Worm (Caenorhabditis elegans) whole organism, L1 larva: Measurements from ENCODE around the gene clc-13.

ENCODE experiments used
- C16A3.4 ChIP-seq: fragments of 150-350 bp; optimal IDR thresholded peaks from 2 replicates; lab custom pipeline; 2014; ENCODE audit warnings: missing biosample characterization, missing genetic modification characterization
- dsc-1 ChIP-seq: sonication (generic microtip); optimal IDR thresholded peaks from 2 replicates; lab custom pipeline; 2016; ENCODE audit warnings: mild to moderate bottlenecking, missing genetic modification characterization, missing compliant biosample characterization
- efl-3 ChIP-seq: fragments of 200-800 bp; sonication (Bioruptor generic); optimal IDR thresholded peaks from 2 replicates; lab custom pipeline; 2018; ENCODE audit warnings: mild to moderate bottlenecking, missing genetic modification characterization, missing compliant biosample characterization
- fkh-10 ChIP-seq: sonication (generic microtip); optimal IDR thresholded peaks from 2 replicates; lab custom pipeline; 2017; ENCODE audit warnings: missing biosample characterization, missing genetic modification reagents, missing genetic modification characterization
- fos-1 ChIP-seq: fragments of 150-350 bp; optimal IDR thresholded peaks from 2 replicates; lab custom pipeline; 2014; ENCODE audit warnings: missing biosample characterization, missing genetic modification characterization
- hlh-4 ChIP-seq: sonication (generic microtip); optimal IDR thresholded peaks from 2 replicates; lab custom pipeline; 2016; ENCODE audit warnings: mild to moderate bottlenecking, missing genetic modification characterization, missing compliant biosample characterization
- lin-15B ChIP-seq: fragments of 150-350 bp; sonication (generic microtip); optimal IDR thresholded peaks from 3 replicates; lab custom pipeline; 2014; ENCODE audit warnings: missing biosample characterization, missing genetic modification characterization
- lin-35 ChIP-seq, 2 experiments: fragments of 150-350 bp; optimal IDR thresholded peaks; 2 replicates each; lab custom pipeline; 2014; ENCODE audit warnings: missing biosample characterization in 2 of 2, missing genetic modification characterization in 2 of 2, missing genetic modification reagents in 2 of 2
- nhr-237 ChIP-seq: fragments of 150-350 bp; optimal IDR thresholded peaks from 2 replicates; lab custom pipeline; 2014; ENCODE audit warnings: missing biosample characterization, missing genetic modification characterization
- nhr-77 ChIP-seq: fragments of 150-350 bp; optimal IDR thresholded peaks from 2 replicates; lab custom pipeline; 2014; ENCODE audit warnings: missing biosample characterization, missing genetic modification characterization
- skn-1 ChIP-seq: fragments of 150-350 bp; optimal IDR thresholded peaks from 2 replicates; lab custom pipeline; 2014; ENCODE audit warnings: missing biosample characterization, missing genetic modification characterization
- snpc-4 ChIP-seq: fragments of 150-350 bp; optimal IDR thresholded peaks from 2 replicates; lab custom pipeline; 2014; ENCODE audit warnings: missing biosample characterization, missing genetic modification characterization

DNA sequence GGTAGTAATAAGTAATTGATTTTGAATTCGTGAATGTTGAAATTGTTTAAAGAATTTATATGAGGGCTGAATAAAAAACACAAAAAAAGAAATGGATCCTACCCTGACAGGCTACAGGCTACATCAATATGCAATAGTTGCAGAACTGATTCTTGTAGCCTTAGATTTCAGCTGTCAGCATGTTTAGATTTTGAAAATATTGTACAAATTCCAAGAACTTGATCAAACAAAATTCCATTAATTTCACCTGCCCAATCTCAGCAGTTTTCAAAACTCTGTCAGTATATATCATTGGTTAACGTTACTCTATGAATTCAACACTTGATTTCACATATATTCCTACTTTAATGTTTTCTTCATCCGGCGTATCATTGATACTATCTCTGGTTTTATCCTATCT lies 16.2 kb downstream of the clc-13 start:
- TF ChIP-seq lin-35 (GFP tag; optimal IDR thresholded peaks at IDR 0.05; lab: Kevin White, UChicago) (no peak), fkh-10 (GFP tag; lab: Kevin White, UChicago) (no peak), hlh-4 (tag; lab: Kevin White, UChicago) (peak; percentile 98), nhr-237 (tag; lab: Kevin White, UChicago) (no peak), dsc-1 (tag; lab: Kevin White, UChicago) (no peak), snpc-4 (tag; lab: Kevin White, UChicago) (no peak), lin-15B (no peak), fos-1 (no peak), efl-3 (GFP tag; lab: Kevin White, UChicago) (no peak), nhr-77 (tag; lab: Kevin White, UChicago) (no peak), skn-1 (tag; lab: Kevin White, UChicago) (no peak), C16A3.4 (no peak)
